Fruit fly (Drosophila melanogaster): ENCODE measurements around the gene CG13887.

DNA sequence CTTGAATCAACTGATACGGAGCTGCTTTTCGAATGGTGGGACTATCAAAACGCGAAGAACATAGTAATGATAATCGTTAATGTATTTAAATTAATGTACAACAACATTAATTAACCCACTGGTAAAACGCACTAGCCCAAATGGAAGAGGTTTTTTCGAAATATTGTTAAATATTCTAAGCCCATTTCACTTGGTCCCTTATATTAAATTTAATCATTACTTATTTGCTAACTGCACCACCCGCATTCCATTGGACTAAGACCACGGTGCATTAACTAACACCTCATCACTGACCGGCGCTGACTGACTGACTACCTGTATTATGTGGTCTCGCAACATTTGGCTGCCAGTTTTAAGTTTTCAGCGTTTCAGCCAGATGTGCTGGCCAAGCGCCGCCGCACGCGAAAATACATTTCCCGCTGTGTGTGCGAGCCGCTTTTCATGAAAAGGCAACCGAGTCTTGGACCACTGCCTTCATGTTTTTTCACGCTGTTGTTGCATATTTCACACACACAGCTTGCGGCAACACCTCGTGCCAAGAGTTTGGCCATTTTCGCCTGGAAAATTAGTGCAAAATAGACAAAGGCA lies 43.8 kb upstream of the CG13887 start:
- no peak for TF ChIP-seq insv (optimal IDR thresholded peaks at IDR 0.05)
- no peak for TF ChIP-seq h (optimal IDR thresholded peaks at IDR 0.05)
- no peak for TF ChIP-seq Myc (optimal IDR thresholded peaks at IDR 0.05)
- no peak for TF ChIP-seq Sin3A (optimal IDR thresholded peaks at IDR 0.05)
- no peak for TF ChIP-seq psq (optimal IDR thresholded peaks at IDR 0.05)

All from Kc167 (cell line).